Fruit fly (Drosophila melanogaster): ENCODE measurements around the gene rg.

The rg gene

DNA sequence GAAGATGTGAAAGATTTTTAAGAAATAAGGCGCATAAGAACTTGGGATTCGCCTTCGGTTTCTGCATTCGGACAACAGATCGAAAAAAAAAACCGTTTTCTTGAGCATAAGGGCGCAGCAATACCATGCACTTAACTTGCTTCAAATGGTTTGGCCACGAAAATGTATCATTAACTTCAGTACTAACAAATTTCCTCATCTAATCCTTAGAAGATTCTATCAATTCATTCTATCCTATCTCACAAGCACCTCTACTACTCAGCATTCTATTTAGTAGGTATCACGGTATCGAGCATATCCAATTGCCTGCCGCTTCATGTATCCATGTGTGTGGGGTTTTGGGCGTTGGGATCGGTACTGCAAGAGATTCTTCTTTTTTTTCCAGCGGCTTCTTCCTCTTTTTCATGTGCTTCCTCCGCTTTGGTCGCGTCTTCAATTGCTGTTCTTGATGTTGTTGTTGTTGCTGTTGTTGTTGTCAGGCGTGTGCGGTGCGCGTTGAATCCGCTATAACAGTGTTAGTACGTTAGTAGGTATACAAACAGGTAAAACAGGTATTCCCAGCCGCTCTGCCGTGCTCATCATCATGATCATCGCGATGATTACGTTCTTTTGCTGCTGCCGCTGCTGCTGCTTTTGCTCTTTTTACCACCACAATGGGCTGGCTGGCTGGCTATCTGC lies 41.0 kb upstream of the rg start (continued):
- TF ChIP-seq Smox (GFP tag; optimal IDR thresholded peaks at IDR 0.05) (peak; percentile 77), CG8119 (GFP tag; IDR thresholded peaks at IDR 0.05) (peak; percentile 48; the same call in 2 of the 3 replicates), lz (GFP tag; optimal IDR thresholded peaks at IDR 0.05) (peak; percentile 75), Eip75B (GFP tag; optimal IDR thresholded peaks at IDR 0.05) (peak; percentile 12), Lpt (GFP tag; optimal IDR thresholded peaks at IDR 0.05) (peak; percentile 18), CG6276 (GFP tag; optimal IDR thresholded peaks at IDR 0.05) (no peak), CG11294 (GFP tag; IDR thresholded peaks at IDR 0.05) (no peak), achi (GFP tag; optimal IDR thresholded peaks at IDR 0.05) (peak; percentile 50), CG1621 (tag; optimal IDR thresholded peaks at IDR 0.05) (peak; percentile 7), spab (GFP tag; optimal IDR thresholded peaks at IDR 0.05) (peak; percentile 55), CG3919 (GFP tag; optimal IDR thresholded peaks at IDR 0.05) (peak; percentile 67), Sox102F (GFP tag; optimal IDR thresholded peaks at IDR 0.05) (peak; percentile 76), CG8319 (GFP tag; optimal IDR thresholded peaks at IDR 0.05) (peak; percentile 17), acj6 (GFP tag; optimal IDR thresholded peaks at IDR 0.05) (peak; percentile 57), CG9139 (GFP tag; optimal IDR thresholded peaks at IDR 0.05) (no peak), svp (GFP tag) (peak; percentile 93), Eip78C (GFP tag) (peak; percentile 88), OdsH (GFP tag; optimal IDR thresholded peaks at IDR 0.05) (peak; percentile 60), Hr38 (GFP tag; optimal IDR thresholded peaks at IDR 0.05) (no peak), CG6792 (GFP tag; optimal IDR thresholded peaks at IDR 0.05) (peak; percentile 72), vri (GFP tag; optimal IDR thresholded peaks at IDR 0.05) (peak; percentile 62)

DNA sequence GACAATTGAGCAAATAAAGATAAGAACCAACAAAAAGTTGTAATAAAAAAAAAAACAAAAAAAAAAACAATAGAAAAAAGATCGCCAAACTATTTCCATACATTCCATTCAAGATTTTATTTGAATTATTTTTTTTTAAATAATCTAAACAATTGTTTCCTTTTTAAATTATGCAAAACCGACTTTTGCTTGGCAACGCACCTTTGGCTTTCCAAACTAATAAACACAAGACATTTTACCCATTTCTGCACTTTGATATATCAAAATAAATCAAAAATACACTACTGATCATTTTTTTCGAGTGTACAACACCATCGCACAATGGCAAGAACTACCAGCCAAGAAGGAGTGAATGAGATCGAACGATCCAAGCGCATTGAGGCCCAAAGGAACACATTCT lies 40.4 kb upstream of the rg start:
- TF ChIP-seq CG11294 (GFP tag; IDR thresholded peaks at IDR 0.05) = no peak
- TF ChIP-seq Sox14 (GFP tag; optimal IDR thresholded peaks at IDR 0.05) = peak; percentile 86
- peak; percentile 29 for TF ChIP-seq CG11902 (GFP tag; optimal IDR thresholded peaks at IDR 0.05)
- peak; percentile 39 for TF ChIP-seq CG8319 (GFP tag; optimal IDR thresholded peaks at IDR 0.05)
- TF ChIP-seq lz (GFP tag; optimal IDR thresholded peaks at IDR 0.05) = peak; percentile 86
- peak; percentile 91 for TF ChIP-seq Met (GFP tag; optimal IDR thresholded peaks at IDR 0.05)
- peak; percentile 65 for TF ChIP-seq CG10669 (GFP tag; optimal IDR thresholded peaks at IDR 0.05)
- no peak for TF ChIP-seq fd85E (GFP tag; optimal IDR thresholded peaks at IDR 0.05)
- TF ChIP-seq CG3919 (GFP tag; optimal IDR thresholded peaks at IDR 0.05) = peak; percentile 83
- peak; percentile 84 for TF ChIP-seq achi (GFP tag; optimal IDR thresholded peaks at IDR 0.05)
- peak; percentile 62; the same call in 2 of the 3 replicates for TF ChIP-seq CG6163 (GFP tag; IDR thresholded peaks at IDR 0.05)
- TF ChIP-seq CG3032 (tag; optimal IDR thresholded peaks at IDR 0.05) = peak; percentile 80
- TF ChIP-seq eg (GFP tag; IDR thresholded peaks at IDR 0.05) = no peak
- peak; percentile 72 for TF ChIP-seq Ets21C (GFP tag; optimal IDR thresholded peaks at IDR 0.05)
- TF ChIP-seq spab (GFP tag; optimal IDR thresholded peaks at IDR 0.05) = peak; percentile 69
- TF ChIP-seq CG34406 (GFP tag; optimal IDR thresholded peaks at IDR 0.05) = peak; percentile 72
- TF ChIP-seq esn (GFP tag; optimal IDR thresholded peaks at IDR 0.05) = peak; percentile 90
- TF ChIP-seq acj6 (GFP tag; optimal IDR thresholded peaks at IDR 0.05) = peak; percentile 83
- peak; percentile 75 for TF ChIP-seq Ets96B (tag; optimal IDR thresholded peaks at IDR 0.05)
- TF ChIP-seq Eip75B (GFP tag; optimal IDR thresholded peaks at IDR 0.05) = peak; percentile 33
- TF ChIP-seq Eip93F (GFP tag; optimal IDR thresholded peaks at IDR 0.05) = no peak
- TF ChIP-seq vri (GFP tag; optimal IDR thresholded peaks at IDR 0.05) = peak; percentile 78
- peak; percentile 40 for TF ChIP-seq CG6276 (GFP tag; optimal IDR thresholded peaks at IDR 0.05)
- TF ChIP-seq ss (GFP tag; optimal IDR thresholded peaks at IDR 0.05) = no peak
- peak; percentile 72 for TF ChIP-seq CG6792 (GFP tag; optimal IDR thresholded peaks at IDR 0.05)
- TF ChIP-seq cyc (GFP tag; optimal IDR thresholded peaks at IDR 0.05) = peak; percentile 78
- TF ChIP-seq CG11762 (GFP tag; optimal IDR thresholded peaks at IDR 0.05; ENCODE audit: insufficient read depth) = peak; percentile 48
- peak; percentile 66 for TF ChIP-seq fd59A (GFP tag; optimal IDR thresholded peaks at IDR 0.05)
- TF ChIP-seq CG7368 (GFP tag; optimal IDR thresholded peaks at IDR 0.05) = peak; percentile 34
- TF ChIP-seq Sox102F (GFP tag; optimal IDR thresholded peaks at IDR 0.05) = peak; percentile 89
- peak; percentile 67 for TF ChIP-seq CG6854 (GFP tag; optimal IDR thresholded peaks at IDR 0.05)
- peak; percentile 74 for TF ChIP-seq CG6808 (GFP tag; optimal IDR thresholded peaks at IDR 0.05)
- TF ChIP-seq Hr39 (GFP tag; optimal IDR thresholded peaks at IDR 0.05) = peak; percentile 80
- TF ChIP-seq OdsH (GFP tag; optimal IDR thresholded peaks at IDR 0.05) = peak; percentile 75
- peak; percentile 89 for TF ChIP-seq svp (GFP tag)
- peak; percentile 53; the same call in 1 of the 3 replicates for TF ChIP-seq CG8119 (GFP tag; IDR thresholded peaks at IDR 0.05)
- TF ChIP-seq Hr4 (GFP tag; optimal IDR thresholded peaks at IDR 0.05) = no peak
- TF ChIP-seq pdm3 (GFP tag; optimal IDR thresholded peaks at IDR 0.05) = peak; percentile 79
- peak; percentile 57 for TF ChIP-seq CG1621 (tag; optimal IDR thresholded peaks at IDR 0.05)
- peak; percentile 69 for TF ChIP-seq CG32006 (GFP tag; optimal IDR thresholded peaks at IDR 0.05)
- TF ChIP-seq Eip78C (GFP tag) = peak; percentile 88
- TF ChIP-seq fkh (GFP tag; optimal IDR thresholded peaks at IDR 0.05) = no peak
